Worm (Caenorhabditis elegans): ENCODE results near the gene jbts-14.

ce11 chrX:8703664-8704356 lies at the start of gene jbts-14:
- no peak for TF ChIP-seq bed-2 (GFP tag; IDR thresholded peaks at IDR 0.05)
- TF ChIP-seq ztf-3 (GFP tag; optimal IDR thresholded peaks at IDR 0.05) = no peak
- TF ChIP-seq ama-1 (optimal IDR thresholded peaks at IDR 0.05) = no peak
- no peak for TF ChIP-seq ama-1 (GFP tag; optimal IDR thresholded peaks at IDR 0.05)
- no peak for TF ChIP-seq ccch-3 (GFP tag; optimal IDR thresholded peaks at IDR 0.05)
- TF ChIP-seq dox-1 (GFP tag; IDR thresholded peaks at IDR 0.05) = no peak
- no peak for TF ChIP-seq xnd-1 (tag; optimal IDR thresholded peaks at IDR 0.05)
- no peak for TF ChIP-seq chd-7 (tag; optimal IDR thresholded peaks at IDR 0.05)
- TF ChIP-seq ztf-18 (tag; optimal IDR thresholded peaks at IDR 0.05) = no peak
- no peak for TF ChIP-seq rec-8 (tag; optimal IDR thresholded peaks at IDR 0.05)
- TF ChIP-seq hrde-1 (tag; optimal IDR thresholded peaks at IDR 0.05; ENCODE audit: borderline replicate concordance) = no peak
- TF ChIP-seq B0336.3 (GFP tag; IDR thresholded peaks at IDR 0.05) = no peak
